Fruit fly (Drosophila melanogaster): Measurements from ENCODE around the gene CG3817.
A peak's percentile ranks its signal among the peaks of the same experiment; 100 is the strongest.

The CG3817 gene

dm6 chr3R:14898280-14898756 lies at the start of gene CG3817, which contains the start of gene Nup93-2 (continued):
- TF ChIP-seq HLH3B (GFP tag; IDR thresholded peaks at IDR 0.05) (no peak), NFAT (GFP tag; IDR thresholded peaks at IDR 0.05) (peak; percentile 58; the same call in 1 of the 2 replicates), CG18011 (GFP tag; optimal IDR thresholded peaks at IDR 0.05) (no peak), Neu2 (GFP tag; optimal IDR thresholded peaks at IDR 0.05; ENCODE audit: borderline replicate concordance) (no peak), Adf1 (GFP tag; IDR thresholded peaks at IDR 0.05) (no peak), CG2889 (GFP tag; IDR thresholded peaks at IDR 0.05) (0 out of 3 replicates have a peak, but pooled peaks have one; percentile 18), CG9817 (tag; optimal IDR thresholded peaks at IDR 0.05) (peak; percentile 89), tup (GFP tag; optimal IDR thresholded peaks at IDR 0.05) (no peak), HLH4C (GFP tag; IDR thresholded peaks at IDR 0.05; ENCODE audit: partially characterized antibody) (peak; percentile 39; the same call in 1 of the 3 replicates), Six4 (GFP tag; optimal IDR thresholded peaks at IDR 0.05) (peak; percentile 58), dan (GFP tag; IDR thresholded peaks at IDR 0.05) (0 out of 2 replicates have a peak, but pooled peaks have one; percentile 30), Hr78 (GFP tag; optimal IDR thresholded peaks at IDR 0.05) (no peak), lov (optimal IDR thresholded peaks at IDR 0.05) (no peak), lov (GFP tag; IDR thresholded peaks at IDR 0.05) (no peak), Blimp-1 (GFP tag; optimal IDR thresholded peaks at IDR 0.05) (peak; percentile 21), Kr (GFP tag; optimal IDR thresholded peaks at IDR 0.05) (no peak), CG13287 (GFP tag; IDR thresholded peaks at IDR 0.05; ENCODE audit: partially characterized antibody) (peak; percentile 77), Antp (GFP tag; optimal IDR thresholded peaks at IDR 0.05) (peak; percentile 12), ems (GFP tag; optimal IDR thresholded peaks at IDR 0.05) (no peak), inv (GFP tag; IDR thresholded peaks at IDR 0.05; ENCODE audit: partially characterized antibody) (peak; percentile 62), pfk (GFP tag; optimal IDR thresholded peaks at IDR 0.05) (no peak), Nf-YB (GFP tag; optimal IDR thresholded peaks at IDR 0.05) (peak; percentile 30), gt (GFP tag; IDR thresholded peaks at IDR 0.05) (0 out of 2 replicates have a peak, but pooled peaks have one; percentile 37), sna (GFP tag; IDR thresholded peaks at IDR 0.05; ENCODE audit: partially characterized antibody) (no peak), mld (GFP tag; IDR thresholded peaks at IDR 0.05; ENCODE audit: partially characterized antibody) (peak; percentile 28; the same call in 1 of the 3 replicates), lilli (GFP tag; optimal IDR thresholded peaks at IDR 0.05) (peak; percentile 40), dysf (GFP tag; IDR thresholded peaks at IDR 0.05) (peak; percentile 68), Stat92E (GFP tag; optimal IDR thresholded peaks at IDR 0.05) (peak in 1 of 3 experiments; percentile 53), CG8388 (GFP tag; optimal IDR thresholded peaks at IDR 0.05) (peak; percentile 66), dm (GFP tag; optimal IDR thresholded peaks at IDR 0.05) (peak; percentile 46), Sox102F (GFP tag; optimal IDR thresholded peaks at IDR 0.05) (peak; percentile 1), CG2202 (tag; optimal IDR thresholded peaks at IDR 0.05) (no peak), bbx (GFP tag; IDR thresholded peaks at IDR 0.05; ENCODE audit: partially characterized antibody) (peak; percentile 75), tio (GFP tag; optimal IDR thresholded peaks at IDR 0.05) (no peak), CG6254 (GFP tag; optimal IDR thresholded peaks at IDR 0.05) (no peak), CG11695 (GFP tag; IDR thresholded peaks at IDR 0.05) (0 out of 3 replicates have a peak, but pooled peaks have one; percentile 21), CG10462 (GFP tag; optimal IDR thresholded peaks at IDR 0.05) (no peak), gsb-n (tag; optimal IDR thresholded peaks at IDR 0.05) (no peak), ken (GFP tag; IDR thresholded peaks at IDR 0.05) (peak; percentile 69; the same call in 2 of the 3 replicates), Bteb2 (GFP tag; optimal IDR thresholded peaks at IDR 0.05) (no peak), ind (GFP tag; optimal IDR thresholded peaks at IDR 0.05) (peak; percentile 69), CG6813 (GFP tag; optimal IDR thresholded peaks at IDR 0.05) (peak; percentile 58), CG9932 (GFP tag; IDR thresholded peaks at IDR 0.05) (peak; percentile 89), Hmx (GFP tag; optimal IDR thresholded peaks at IDR 0.05) (no peak), Max (GFP tag; optimal IDR thresholded peaks at IDR 0.05) (no peak), sqz (GFP tag; optimal IDR thresholded peaks at IDR 0.05) (no peak), CG7963 (GFP tag; IDR thresholded peaks at IDR 0.05; ENCODE audit: partially characterized antibody) (0 out of 3 replicates have a peak, but pooled peaks have one; percentile 45), nerfin-1 (tag; optimal IDR thresholded peaks at IDR 0.05) (peak; percentile 80)
